Fruit fly (Drosophila melanogaster): ENCODE data around the gene Lam.

Gene Lam

DNA sequence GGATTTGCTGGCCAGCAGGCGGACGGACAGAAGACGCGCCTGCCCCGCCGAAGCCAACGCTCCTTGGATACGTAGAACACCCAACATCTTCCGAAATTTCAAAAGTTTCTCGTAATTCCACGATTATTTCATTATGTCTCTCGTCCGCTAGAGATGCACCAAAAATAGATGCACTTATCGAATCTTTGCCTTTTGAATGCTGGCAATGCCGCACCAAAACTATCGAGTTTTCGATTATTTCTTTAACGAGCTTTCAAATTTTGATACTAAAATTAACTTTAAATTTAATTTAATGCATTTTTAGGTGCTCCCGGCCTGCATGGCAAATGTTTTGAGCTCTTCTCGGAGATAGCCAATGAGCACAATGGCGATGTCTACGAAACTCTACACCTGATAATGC is 10.2 kb upstream of the Lam start, which contains the start of gene Coq6 (continued):
- peak; percentile 79 for TF ChIP-seq nerfin-1 (tag; optimal IDR thresholded peaks at IDR 0.05)
- TF ChIP-seq Mad (GFP tag; optimal IDR thresholded peaks at IDR 0.05), result no peak
- TF ChIP-seq jumu (GFP tag; optimal IDR thresholded peaks at IDR 0.05), result no peak
- no peak for TF ChIP-seq lov (optimal IDR thresholded peaks at IDR 0.05)
- TF ChIP-seq lov (GFP tag; IDR thresholded peaks at IDR 0.05), result no peak
- TF ChIP-seq al (GFP tag; IDR thresholded peaks at IDR 0.05), result no peak
- TF ChIP-seq slbo (GFP tag; IDR thresholded peaks at IDR 0.05), result no peak
- no peak for TF ChIP-seq ash1 (GFP tag; optimal IDR thresholded peaks at IDR 0.05)
- no peak for TF ChIP-seq CG10321 (GFP tag; IDR thresholded peaks at IDR 0.05)
- no peak for TF ChIP-seq grn (GFP tag; optimal IDR thresholded peaks at IDR 0.05)
- peak; percentile 65; the same call in 2 of the 3 replicates for TF ChIP-seq HLH4C (GFP tag; IDR thresholded peaks at IDR 0.05; ENCODE audit: partially characterized antibody)
- TF ChIP-seq stwl (tag; optimal IDR thresholded peaks at IDR 0.05), result peak; percentile 83
- TF ChIP-seq danr (GFP tag; IDR thresholded peaks at IDR 0.05), result no peak
- no peak for TF ChIP-seq PHDP (tag; optimal IDR thresholded peaks at IDR 0.05)
- no peak for TF ChIP-seq CG7928 (GFP tag; optimal IDR thresholded peaks at IDR 0.05)
- no peak for TF ChIP-seq CG10431 (GFP tag; optimal IDR thresholded peaks at IDR 0.05)
- no peak for TF ChIP-seq CG13624 (GFP tag; optimal IDR thresholded peaks at IDR 0.05)
- TF ChIP-seq CG11696 (GFP tag; IDR thresholded peaks at IDR 0.05), result no peak
- no peak for TF ChIP-seq CG31441 (GFP tag; IDR thresholded peaks at IDR 0.05)
- 0 out of 2 replicates have a peak, but pooled peaks have one; percentile 30 for TF ChIP-seq tna (GFP tag; IDR thresholded peaks at IDR 0.05; ENCODE audit: partially characterized antibody)
- TF ChIP-seq CG1647 (GFP tag; optimal IDR thresholded peaks at IDR 0.05), result no peak
- no peak for TF ChIP-seq CG12391 (tag; optimal IDR thresholded peaks at IDR 0.05)
- no peak for TF ChIP-seq Atf6 (GFP tag; IDR thresholded peaks at IDR 0.05)
- no peak for TF ChIP-seq CG2199 (GFP tag; IDR thresholded peaks at IDR 0.05)
- no peak for TF ChIP-seq C15 (GFP tag; IDR thresholded peaks at IDR 0.05)
- no peak for TF ChIP-seq repo (GFP tag; optimal IDR thresholded peaks at IDR 0.05)
- no peak for TF ChIP-seq maf-S (GFP tag; optimal IDR thresholded peaks at IDR 0.05)
- no peak for TF ChIP-seq row (GFP tag; IDR thresholded peaks at IDR 0.05)
- no peak for TF ChIP-seq pb (GFP tag; optimal IDR thresholded peaks at IDR 0.05)
- no peak for TF ChIP-seq CG14014 (GFP tag; IDR thresholded peaks at IDR 0.05)
- TF ChIP-seq z (GFP tag; IDR thresholded peaks at IDR 0.05), result no peak
- TF ChIP-seq Oli (tag; optimal IDR thresholded peaks at IDR 0.05), result no peak
- TF ChIP-seq CG15269 (tag; optimal IDR thresholded peaks at IDR 0.05), result no peak
- TF ChIP-seq tx (GFP tag; optimal IDR thresholded peaks at IDR 0.05), result no peak
- no peak for TF ChIP-seq CG10462 (GFP tag; optimal IDR thresholded peaks at IDR 0.05)
- no peak for TF ChIP-seq CG11085 (GFP tag; IDR thresholded peaks at IDR 0.05)
- TF ChIP-seq Six4 (GFP tag; optimal IDR thresholded peaks at IDR 0.05), result no peak
- no peak for TF ChIP-seq fd102C (GFP tag; optimal IDR thresholded peaks at IDR 0.05)
- TF ChIP-seq CG15514 (GFP tag; optimal IDR thresholded peaks at IDR 0.05), result peak; percentile 25
- TF ChIP-seq Dip2 (GFP tag; IDR thresholded peaks at IDR 0.05), result no peak
- TF ChIP-seq fd64A (GFP tag; optimal IDR thresholded peaks at IDR 0.05), result no peak
- no peak for TF ChIP-seq chn (GFP tag; optimal IDR thresholded peaks at IDR 0.05)
- TF ChIP-seq Nf-YA (GFP tag; IDR thresholded peaks at IDR 0.05), result no peak
- TF ChIP-seq Med (GFP tag), result peak; percentile 83
- TF ChIP-seq btn (GFP tag; optimal IDR thresholded peaks at IDR 0.05), result no peak
- no peak for TF ChIP-seq Hey (tag; optimal IDR thresholded peaks at IDR 0.05)
- TF ChIP-seq ken (GFP tag; IDR thresholded peaks at IDR 0.05), result no peak
- TF ChIP-seq pzg (GFP tag; optimal IDR thresholded peaks at IDR 0.05), result peak; percentile 36
- TF ChIP-seq CG6689 (GFP tag; IDR thresholded peaks at IDR 0.05), result no peak
- no peak for TF ChIP-seq hkb (optimal IDR thresholded peaks at IDR 0.05)
- no peak for TF ChIP-seq hkb (GFP tag; IDR thresholded peaks at IDR 0.05)
- TF ChIP-seq grau (tag; optimal IDR thresholded peaks at IDR 0.05), result no peak
- no peak for TF ChIP-seq CG31224 (GFP tag; IDR thresholded peaks at IDR 0.05)
- TF ChIP-seq ATbp (GFP tag; optimal IDR thresholded peaks at IDR 0.05), result no peak

Data from whole organism, embryonic.